Worm (Caenorhabditis elegans) whole organism, early embryonic: ENCODE measurements around the gene txt-14.

Source experiments
- B0310.2 ChIP-seq: sonication (generic microtip); optimal IDR thresholded peaks from 2 replicates; lab custom pipeline; 2016; ENCODE audit warnings: mild to moderate bottlenecking, missing genetic modification characterization, missing compliant biosample characterization
- F13C5.2 ChIP-seq: sonication (generic microtip); optimal IDR thresholded peaks from 2 replicates; lab custom pipeline; 2017; ENCODE audit warnings: mild to moderate bottlenecking, missing genetic modification characterization, inconsistent platforms, missing compliant biosample characterization
- aly-1 ChIP-seq: sonication (generic microtip); optimal IDR thresholded peaks from 2 replicates; lab custom pipeline; 2016; ENCODE audit warnings: missing genetic modification characterization, missing compliant biosample characterization
- ama-1 ChIP-seq: fragments of 150-350 bp; optimal IDR thresholded peaks from 2 replicates; lab custom pipeline; 2014
- ceh-13 ChIP-seq: fragments of 200-800 bp; sonication (Bioruptor generic); optimal IDR thresholded peaks from 2 replicates; lab custom pipeline; 2018; ENCODE audit warnings: mild to moderate bottlenecking, missing genetic modification characterization, missing compliant biosample characterization
- ceh-36 ChIP-seq: sonication (generic microtip); optimal IDR thresholded peaks from 2 replicates; lab custom pipeline; 2016; ENCODE audit warnings: missing genetic modification characterization, inconsistent platforms, missing compliant biosample characterization
- ets-7 ChIP-seq: sonication (generic microtip); optimal IDR thresholded peaks from 2 replicates; lab custom pipeline; 2016; ENCODE audit warnings: missing genotype, missing genetic modification characterization, missing compliant biosample characterization
- flt-1 ChIP-seq: fragments of 200-800 bp; sonication (Bioruptor generic); IDR thresholded peaks from 2 replicates; pipeline ENCODE4 v1.3.6; 2022; ENCODE audit warnings: missing genetic modification characterization, missing compliant biosample characterization
- hmbx-1 ChIP-seq: sonication (generic microtip); optimal IDR thresholded peaks from 2 replicates; lab custom pipeline; 2016; ENCODE audit warnings: mild to moderate bottlenecking, missing genetic modification characterization, missing compliant biosample characterization
- hmg-4 ChIP-seq: fragments of 200-800 bp; sonication (Bioruptor generic); optimal IDR thresholded peaks from 2 replicates; lab custom pipeline; 2018; ENCODE audit warnings: mild to moderate bottlenecking, missing genetic modification characterization, missing compliant biosample characterization
- hnd-1 ChIP-seq: sonication (generic microtip); optimal IDR thresholded peaks from 2 replicates; lab custom pipeline; 2016; ENCODE audit warnings: missing genetic modification characterization, missing compliant biosample characterization
- pes-1 ChIP-seq: fragments of 200-800 bp; sonication (Bioruptor generic); IDR thresholded peaks from 2 replicates; pipeline ENCODE4 v1.3.6; 2022; ENCODE audit warnings: missing genetic modification reagents, missing genetic modification characterization, missing compliant biosample characterization
- scrt-1 ChIP-seq: fragments of 200-800 bp; sonication (Bioruptor generic); IDR thresholded peaks from 2 replicates; pipeline ENCODE4 v1.3.6; 2022; ENCODE audit warnings: missing genetic modification characterization, missing compliant biosample characterization
- sea-1 ChIP-seq: fragments of 200-800 bp; sonication (Bioruptor generic); conservative IDR thresholded peaks from 2 replicates; pipeline ENCODE4 v1.3.6; 2022; ENCODE audit warnings: missing genetic modification characterization, missing compliant biosample characterization
- tbx-11 ChIP-seq: fragments of 200-800 bp; sonication (Bioruptor generic); IDR thresholded peaks from 2 replicates; pipeline ENCODE4 v1.3.6; 2022; ENCODE audit warnings: missing genetic modification characterization, missing compliant biosample characterization
- tbx-37 ChIP-seq: fragments of 200-800 bp; sonication (Bioruptor generic); conservative IDR thresholded peaks from 2 replicates; pipeline ENCODE4 v1.3.6; 2022; ENCODE audit warnings: missing genetic modification reagents, missing genetic modification characterization, missing compliant biosample characterization
- tra-4 ChIP-seq: sonication (generic microtip); optimal IDR thresholded peaks from 2 replicates; lab custom pipeline; 2017; ENCODE audit warnings: missing genetic modification characterization, missing compliant biosample characterization

Gene txt-14

DNA sequence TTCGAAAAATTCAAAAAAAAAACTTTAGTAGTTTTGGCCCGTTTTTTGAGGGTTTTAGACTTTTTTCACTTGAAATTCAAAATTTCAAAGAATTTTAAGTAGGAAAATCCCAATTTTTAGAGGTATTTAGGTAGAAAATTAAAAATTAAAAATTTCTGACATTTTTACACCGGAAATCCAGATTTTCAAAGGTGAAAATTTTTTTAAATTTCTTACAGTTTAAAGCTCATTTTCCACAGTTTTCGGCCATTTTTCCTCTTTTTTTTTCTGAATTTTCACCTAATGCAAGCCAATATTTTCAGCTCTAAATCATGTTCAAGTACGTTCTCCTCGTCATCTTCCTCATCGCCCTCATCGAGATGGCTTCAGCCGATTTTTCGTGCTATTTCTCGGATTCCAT, at the start of gene txt-14:
Gene txt-14, plus strand, starts transcription at position 301 of the 400 bp plus-strand sequence.
- TF ChIP-seq hmbx-1 (tag; lab: Kevin White, UChicago) (no peak), tra-4 (tag; lab: Kevin White, UChicago) (no peak), flt-1 (no peak)

DNA sequence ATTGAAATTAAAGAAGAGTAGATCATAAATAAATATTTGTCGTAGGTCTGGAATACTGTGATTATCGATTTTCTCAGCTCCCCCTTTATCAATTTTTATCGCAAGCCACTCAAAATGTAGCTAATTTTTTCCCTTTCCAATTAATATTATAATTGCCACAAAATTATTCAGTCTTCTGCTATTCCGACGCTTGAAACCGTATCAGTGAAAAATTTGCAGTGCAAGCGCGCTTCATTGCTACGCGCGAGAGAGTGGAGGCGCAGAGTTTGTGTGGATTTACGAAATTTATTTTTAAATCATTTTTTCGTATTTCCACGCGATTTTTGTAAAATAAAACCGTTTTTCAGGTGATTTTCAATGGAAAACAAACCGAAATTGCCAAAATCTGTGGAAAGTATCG, 48.9 kb upstream of the txt-14 start, which contains the start of gene ints-5:
Gene ints-5, plus strand, starts transcription at position 348 of the 400 bp plus-strand sequence.
- TF ChIP-seq scrt-1, result no peak

DNA sequence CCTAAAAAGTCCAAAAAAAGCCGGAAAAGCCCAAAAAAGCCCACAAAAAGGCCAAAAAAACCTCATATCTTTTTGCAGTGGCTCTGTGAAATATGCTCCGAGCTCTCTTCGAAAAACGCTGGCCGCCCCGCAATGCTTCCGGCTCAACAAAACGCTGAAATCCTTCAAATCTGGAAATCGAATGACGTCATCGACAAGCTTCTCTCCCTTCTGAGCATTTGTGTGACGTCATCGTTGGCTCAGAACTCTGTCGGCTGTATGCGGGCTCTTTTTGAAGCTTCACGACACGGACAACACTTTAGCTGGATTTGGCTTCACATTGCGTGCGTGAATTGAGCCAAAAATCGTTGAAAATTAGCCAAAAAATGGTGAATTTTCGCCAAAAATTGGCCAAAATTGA, 46.4 kb upstream of the txt-14 start:
- TF ChIP-seq tra-4 (tag; lab: Kevin White, UChicago) (no peak), ets-7 (tag; lab: Kevin White, UChicago) (no peak), hmg-4 (GFP tag; lab: Kevin White, UChicago) (no peak), tbx-37 (no peak), scrt-1 (no peak), hnd-1 (tag; lab: Kevin White, UChicago) (no peak), aly-1 (tag; lab: Kevin White, UChicago) (no peak), ceh-36 (no peak), ceh-13 (GFP tag; lab: Kevin White, UChicago) (no peak), flt-1 (no peak), hmbx-1 (tag; lab: Kevin White, UChicago) (no peak), pes-1 (GFP tag; lab: Robert Waterston, UW) (no peak), ama-1 (lab: Kevin White, UChicago) (no peak), B0310.2 (tag; lab: Kevin White, UChicago) (no peak), tbx-11 (GFP tag; lab: Robert Waterston, UW) (no peak)

DNA sequence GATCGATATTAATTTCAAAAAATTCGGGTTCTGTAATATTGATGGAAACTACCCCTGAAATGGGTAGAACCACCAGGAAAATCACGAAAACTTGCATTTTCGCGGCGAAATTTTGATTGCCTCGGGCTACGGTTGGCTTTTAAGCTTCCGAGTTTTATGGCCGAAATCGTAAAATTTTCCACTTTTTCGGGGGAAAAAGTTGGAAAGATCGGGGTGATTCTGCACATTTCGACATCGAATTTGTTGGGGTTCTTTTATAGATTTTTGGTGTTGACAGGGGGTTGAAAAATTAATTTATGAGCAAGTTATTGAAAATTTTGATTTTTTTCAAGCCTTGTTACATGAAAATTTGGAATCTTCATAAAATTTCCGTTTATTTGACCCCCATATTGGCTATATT, 28.7 kb upstream of the txt-14 start, which contains the start of gene Y51A2D.8:
Gene Y51A2D.8, minus strand, starts transcription at position 101 of the 400 bp plus-strand sequence.
- TF ChIP-seq ets-7 (tag; lab: Kevin White, UChicago) (no peak), flt-1 (no peak), aly-1 (tag; lab: Kevin White, UChicago) (no peak), hnd-1 (tag; lab: Kevin White, UChicago) (no peak), F13C5.2 (tag; lab: Kevin White, UChicago) (no peak), sea-1 (GFP tag; lab: Robert Waterston, UW) (no peak), ama-1 (lab: Kevin White, UChicago) (no peak), ceh-13 (GFP tag; lab: Kevin White, UChicago) (no peak), ceh-36 (no peak), hmg-4 (GFP tag; lab: Kevin White, UChicago) (no peak), scrt-1 (no peak), tbx-37 (no peak)

DNA sequence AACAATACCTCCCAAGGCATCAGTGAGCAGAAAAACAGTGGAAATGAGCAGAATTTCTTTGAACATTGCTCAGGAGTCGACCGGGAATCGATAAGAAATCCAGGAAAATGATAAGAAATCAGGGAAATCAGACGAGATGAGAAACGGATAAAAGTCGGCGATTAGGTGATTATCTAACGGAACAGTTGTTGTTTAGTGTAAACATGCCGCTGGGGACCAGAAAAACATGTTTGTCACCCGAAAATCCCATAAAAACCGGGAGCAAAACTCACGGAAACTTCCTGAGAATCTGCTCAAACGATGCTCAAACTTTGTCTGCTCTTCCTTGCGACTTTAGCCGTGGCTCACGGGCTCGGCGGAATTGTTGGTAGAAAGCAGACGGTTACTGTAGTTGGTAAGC, 26.0 kb upstream of the txt-14 start, which contains the start of the genes ttr-24 and ttr-25:
Gene ttr-24, minus strand, starts transcription at position 156 of the 400 bp plus-strand sequence.
Gene ttr-25, plus strand, starts transcription at position 227 of the 400 bp plus-strand sequence.
- TF ChIP-seq hnd-1 (tag; lab: Kevin White, UChicago) (no peak), ceh-13 (GFP tag; lab: Kevin White, UChicago) (no peak), pes-1 (GFP tag; lab: Robert Waterston, UW) (no peak), ets-7 (tag; lab: Kevin White, UChicago) (no peak), ceh-36 (no peak), B0310.2 (tag; lab: Kevin White, UChicago) (no peak), flt-1 (no peak), tbx-37 (no peak), F13C5.2 (tag; lab: Kevin White, UChicago) (no peak), aly-1 (tag; lab: Kevin White, UChicago) (no peak), sea-1 (GFP tag; lab: Robert Waterston, UW) (no peak), tbx-11 (GFP tag; lab: Robert Waterston, UW) (no peak), hmg-4 (GFP tag; lab: Kevin White, UChicago) (no peak), hmbx-1 (tag; lab: Kevin White, UChicago) (no peak), scrt-1 (no peak), tra-4 (tag; lab: Kevin White, UChicago) (no peak)

DNA sequence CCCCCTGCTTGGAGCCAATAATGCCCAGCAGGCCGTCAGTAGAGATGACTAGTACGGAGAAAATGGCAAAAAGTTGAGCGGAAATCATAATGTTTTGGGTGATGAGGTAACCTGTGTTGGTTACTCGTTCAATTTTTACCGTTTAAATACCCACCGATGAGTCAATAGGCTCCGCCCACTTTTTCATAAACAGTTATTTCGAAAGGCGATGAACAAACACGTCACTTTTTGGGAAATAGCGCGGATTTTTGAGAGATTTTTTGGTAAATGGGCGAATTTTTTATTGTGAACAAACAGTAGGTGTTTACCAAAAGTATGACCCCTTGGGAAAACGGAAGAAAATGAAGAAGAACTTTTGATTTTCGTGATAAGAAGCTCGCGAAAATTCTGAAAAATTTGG, 22.3 kb upstream of the txt-14 start, which contains the start of gene ttr-26:
Gene ttr-26, minus strand, starts transcription at position 101 of the 400 bp plus-strand sequence.
- TF ChIP-seq hnd-1 (tag; lab: Kevin White, UChicago), result no peak
- no peak for TF ChIP-seq ets-7 (tag; lab: Kevin White, UChicago)
- no peak for TF ChIP-seq F13C5.2 (tag; lab: Kevin White, UChicago)
- no peak for TF ChIP-seq ceh-13 (GFP tag; lab: Kevin White, UChicago)
- no peak for TF ChIP-seq tbx-37

DNA sequence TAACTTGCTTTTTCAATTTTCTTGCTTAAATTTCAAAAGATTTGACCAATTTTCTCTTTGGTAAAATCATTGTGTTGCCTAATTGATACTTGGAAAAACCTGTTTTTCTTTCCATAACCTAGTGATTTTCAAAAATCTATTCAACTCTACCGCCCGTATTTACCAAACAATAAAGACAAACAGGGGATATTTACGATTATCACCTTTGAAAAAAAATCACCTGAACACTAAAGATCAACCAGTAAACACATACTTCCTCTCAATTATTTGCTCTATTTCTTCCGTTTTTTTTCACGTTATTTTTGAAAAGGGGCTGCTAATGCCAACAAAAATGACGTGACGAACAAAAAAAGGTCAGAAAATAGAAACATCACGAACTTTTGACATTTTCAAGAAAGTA, 21.5 kb upstream of the txt-14 start:
- no peak for TF ChIP-seq sea-1 (GFP tag; lab: Robert Waterston, UW)
- no peak for TF ChIP-seq hmbx-1 (tag; lab: Kevin White, UChicago)
- TF ChIP-seq hmg-4 (GFP tag; lab: Kevin White, UChicago), result no peak
- no peak for TF ChIP-seq tbx-37
- no peak for TF ChIP-seq tbx-11 (GFP tag; lab: Robert Waterston, UW)
- no peak for TF ChIP-seq ets-7 (tag; lab: Kevin White, UChicago)
- TF ChIP-seq flt-1, result no peak
- no peak for TF ChIP-seq ceh-36
- TF ChIP-seq tra-4 (tag; lab: Kevin White, UChicago), result no peak
- no peak for TF ChIP-seq aly-1 (tag; lab: Kevin White, UChicago)
- TF ChIP-seq scrt-1, result no peak
- no peak for TF ChIP-seq hnd-1 (tag; lab: Kevin White, UChicago)
- TF ChIP-seq ama-1 (lab: Kevin White, UChicago), result no peak
- TF ChIP-seq ceh-13 (GFP tag; lab: Kevin White, UChicago), result no peak
- no peak for TF ChIP-seq B0310.2 (tag; lab: Kevin White, UChicago)
- no peak for TF ChIP-seq pes-1 (GFP tag; lab: Robert Waterston, UW)
- TF ChIP-seq F13C5.2 (tag; lab: Kevin White, UChicago), result no peak

DNA sequence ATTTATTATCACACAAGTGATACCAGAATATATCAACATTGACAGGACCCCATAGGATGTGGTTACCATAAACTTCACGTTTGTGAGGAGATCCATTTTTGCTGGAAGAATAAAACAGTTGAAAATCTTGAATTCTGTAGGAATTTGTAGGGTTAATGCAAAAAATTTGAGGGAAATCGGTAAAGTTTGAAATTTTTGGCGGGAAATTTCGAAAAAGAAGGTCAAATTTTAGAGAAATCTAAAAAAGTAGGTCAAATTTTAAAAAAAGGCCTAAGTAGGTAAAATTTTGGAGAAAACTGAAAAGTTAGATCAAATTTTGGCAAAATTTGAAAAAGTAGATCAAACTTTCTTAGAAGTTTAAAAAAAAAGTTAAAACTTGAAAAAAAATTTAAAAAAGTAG, 17.7 kb upstream of the txt-14 start, which contains the start of gene srg-34:
Gene srg-34, minus strand, starts transcription at position 101 of the 400 bp plus-strand sequence.
- TF ChIP-seq hmbx-1 (tag; lab: Kevin White, UChicago) (no peak), flt-1 (no peak), ama-1 (lab: Kevin White, UChicago) (no peak), aly-1 (tag; lab: Kevin White, UChicago) (no peak), pes-1 (GFP tag; lab: Robert Waterston, UW) (no peak), ceh-36 (no peak), tbx-11 (GFP tag; lab: Robert Waterston, UW) (no peak), hnd-1 (tag; lab: Kevin White, UChicago) (no peak), ceh-13 (GFP tag; lab: Kevin White, UChicago) (no peak), sea-1 (GFP tag; lab: Robert Waterston, UW) (no peak), scrt-1 (no peak), ets-7 (tag; lab: Kevin White, UChicago) (no peak), F13C5.2 (tag; lab: Kevin White, UChicago) (no peak), B0310.2 (tag; lab: Kevin White, UChicago) (no peak), tbx-37 (no peak), hmg-4 (GFP tag; lab: Kevin White, UChicago) (no peak), tra-4 (tag; lab: Kevin White, UChicago) (no peak)
